Fruit fly (Drosophila melanogaster) whole organism, embryonic: ENCODE measurements around the gene Strip.

Source experiments
- CG10321 ChIP-seq: fragments of 200-800 bp; sonication (Bioruptor generic); IDR thresholded peaks from 2 replicates; pipeline ENCODE4 v1.3.6; 2022; ENCODE audit warnings: missing biosample characterization, missing genetic modification characterization
- CG10431 ChIP-seq: fragments of 200-800 bp; sonication (Bioruptor generic); optimal IDR thresholded peaks from 3 replicates; lab custom pipeline; 2018; ENCODE audit warnings: missing biosample characterization, mild to moderate bottlenecking, missing genetic modification characterization
- CG10959 ChIP-seq: fragments of 200-800 bp; sonication (Bioruptor generic); IDR thresholded peaks from 2 replicates; pipeline ENCODE4 v1.3.6; 2022; ENCODE audit warnings: missing biosample characterization, missing genetic modification characterization
- CG12391 ChIP-seq: fragments of 200-800 bp; sonication (Bioruptor generic); optimal IDR thresholded peaks from 3 replicates; lab custom pipeline; 2018; ENCODE audit warnings: missing biosample characterization, mild to moderate bottlenecking, missing genetic modification characterization, moderate library complexity
- CG13424 ChIP-seq: fragments of 200-800 bp; sonication (Bioruptor generic); optimal IDR thresholded peaks from 2 replicates; lab custom pipeline; 2019; ENCODE audit warnings: missing biosample characterization, mild to moderate bottlenecking, missing genetic modification characterization, moderate library complexity
- CG13624 ChIP-seq: fragments of 200-800 bp; sonication (Bioruptor generic); optimal IDR thresholded peaks from 2 replicates; lab custom pipeline; 2016; ENCODE audit warnings: missing biosample characterization, missing genetic modification characterization
- CG1647 ChIP-seq: fragments of 200-800 bp; sonication (Bioruptor generic); optimal IDR thresholded peaks from 3 replicates; lab custom pipeline; 2016; ENCODE audit warnings: missing biosample characterization, missing genetic modification characterization
- CG18619 ChIP-seq: fragments of 200-800 bp; sonication (Bioruptor generic); optimal IDR thresholded peaks from 3 replicates; lab custom pipeline; 2017; ENCODE audit warnings: missing biosample characterization, mild to moderate bottlenecking, missing genetic modification characterization
- CG18764 ChIP-seq: fragments of 200-800 bp; sonication (Bioruptor generic); optimal IDR thresholded peaks from 3 replicates; lab custom pipeline; 2016; ENCODE audit warnings: missing biosample characterization, missing genetic modification characterization
- CG2712 ChIP-seq: fragments of 200-800 bp; optimal IDR thresholded peaks from 3 replicates; lab custom pipeline; 2019; ENCODE audit warnings: missing biosample characterization, mild to moderate bottlenecking, missing genetic modification characterization, moderate library complexity
- CG2875 ChIP-seq: fragments of 200-800 bp; sonication (Bioruptor generic); optimal IDR thresholded peaks from 2 replicates; lab custom pipeline; 2017; ENCODE audit warnings: missing biosample characterization, mild to moderate bottlenecking, missing genetic modification characterization, missing genetic modification reagents
- CG3163 ChIP-seq: fragments of 200-800 bp; sonication (Bioruptor generic); optimal IDR thresholded peaks from 3 replicates; lab custom pipeline; 2016; ENCODE audit warnings: missing biosample characterization, missing genetic modification characterization
- CG32532 ChIP-seq: fragments of 200-800 bp; sonication (Bioruptor generic); IDR thresholded peaks from 2 replicates; pipeline ENCODE4 v1.3.6; 2022; ENCODE audit warnings: missing biosample characterization, missing genetic modification characterization
- CG34224 ChIP-seq: fragments of 200-800 bp; sonication (Bioruptor generic); IDR thresholded peaks from 3 replicates; pipeline ENCODE4 v1.3.6; 2022; ENCODE audit warnings: missing biosample characterization, missing genetic modification characterization; ENCODE audit not compliant: partially characterized antibody
- CG4424 ChIP-seq: fragments of 200-800 bp; sonication (Bioruptor generic); optimal IDR thresholded peaks from 3 replicates; lab custom pipeline; 2016; ENCODE audit warnings: missing biosample characterization, missing genetic modification characterization
- CG6654 ChIP-seq: fragments of 200-800 bp; sonication (Bioruptor generic); optimal IDR thresholded peaks from 2 replicates; lab custom pipeline; 2017; ENCODE audit warnings: missing biosample characterization, mild to moderate bottlenecking, missing genetic modification characterization
- CG6683 ChIP-seq: fragments of 200-800 bp; sonication (Bioruptor generic); optimal IDR thresholded peaks from 2 replicates; lab custom pipeline; 2017; ENCODE audit warnings: missing biosample characterization, mild to moderate bottlenecking, missing genetic modification characterization, missing genetic modification reagents
- CG7987 ChIP-seq: fragments of 200-800 bp; sonication (Bioruptor generic); optimal IDR thresholded peaks from 2 replicates; lab custom pipeline; 2018; ENCODE audit warnings: missing biosample characterization, mild to moderate bottlenecking, missing genetic modification characterization, moderate library complexity
- CG8478 ChIP-seq: fragments of >200 bp; optimal IDR thresholded peaks from 2 replicates; lab custom pipeline; 2018
- CG8924 ChIP-seq: fragments of 200-800 bp; optimal IDR thresholded peaks from 3 replicates; lab custom pipeline; 2019; ENCODE audit warnings: missing biosample characterization, mild to moderate bottlenecking, missing genetic modification characterization, moderate library complexity
- CTCF ChIP-seq: fragments of 200-800 bp; sonication (Bioruptor generic); optimal IDR thresholded peaks from 2 replicates; lab custom pipeline; 2017; ENCODE audit warnings: missing biosample characterization, mild to moderate bottlenecking, missing genetic modification characterization, moderate library complexity
- HLH54F ChIP-seq: fragments of 200-800 bp; sonication (Bioruptor generic); optimal IDR thresholded peaks from 3 replicates; lab custom pipeline; 2016; ENCODE audit warnings: missing biosample characterization, missing genetic modification characterization
- HLHmδ ChIP-seq: fragments of 200-800 bp; sonication (Bioruptor generic); optimal IDR thresholded peaks from 2 replicates; lab custom pipeline; 2018; ENCODE audit warnings: missing biosample characterization, mild to moderate bottlenecking, missing genetic modification characterization, moderate library complexity
- Hr78 ChIP-seq, 2 experiments: fragments of 200-800 bp in 1 of 2; fragments of >200 bp in 1 of 2; sonication (Bioruptor generic) in 1 of 2; optimal IDR thresholded peaks; 2 replicates each; lab custom pipeline; 2017 to 2019; ENCODE audit warnings: missing biosample characterization in 2 of 2, missing genetic modification characterization in 2 of 2, mild to moderate bottlenecking in 1 of 2, moderate library complexity in 1 of 2
- Oli ChIP-seq: fragments of 200-800 bp; sonication (Bioruptor generic); optimal IDR thresholded peaks from 2 replicates; lab custom pipeline; 2018; ENCODE audit warnings: missing biosample characterization, mild to moderate bottlenecking, missing genetic modification characterization, moderate library complexity
- Sin3A ChIP-seq: fragments of >200 bp; optimal IDR thresholded peaks from 2 replicates; lab custom pipeline; 2018
- Sox100B ChIP-seq: fragments of 200-800 bp; sonication (Bioruptor generic); optimal IDR thresholded peaks from 3 replicates; lab custom pipeline; 2018; ENCODE audit warnings: missing biosample characterization, mild to moderate bottlenecking, missing genetic modification characterization
- Sry-β ChIP-seq: fragments of 200-800 bp; sonication (Bioruptor generic); optimal IDR thresholded peaks from 2 replicates; lab custom pipeline; 2018; ENCODE audit warnings: missing biosample characterization, mild to moderate bottlenecking, missing genetic modification characterization, moderate library complexity
- TFAM ChIP-seq: fragments of 200-800 bp; sonication (Bioruptor generic); optimal IDR thresholded peaks from 2 replicates; lab custom pipeline; 2017; ENCODE audit warnings: missing biosample characterization, missing genetic modification characterization, inconsistent platforms
- abd-A ChIP-seq: fragments of 200-800 bp; sonication (Bioruptor generic); optimal IDR thresholded peaks from 3 replicates; lab custom pipeline; 2019; ENCODE audit warnings: missing biosample characterization, mild to moderate bottlenecking, missing genetic modification characterization, moderate library complexity
- da ChIP-seq: fragments of 200-800 bp; sonication (Bioruptor generic); optimal IDR thresholded peaks from 2 replicates; lab custom pipeline; 2016; ENCODE audit warnings: missing biosample characterization, missing genetic modification characterization
- dan ChIP-seq: fragments of 200-800 bp; sonication (Bioruptor generic); IDR thresholded peaks from 2 replicates; pipeline ENCODE4 v1.3.6; 2022; ENCODE audit warnings: missing biosample characterization, missing genetic modification characterization
- danr ChIP-seq: fragments of 200-800 bp; sonication (Bioruptor generic); IDR thresholded peaks from 2 replicates; pipeline ENCODE4 v1.3.6; 2022; ENCODE audit warnings: missing biosample characterization, missing genetic modification characterization
- dimm ChIP-seq: fragments of 200-800 bp; sonication (Bioruptor generic); IDR thresholded peaks from 2 replicates; pipeline ENCODE4 v1.3.6; 2022; ENCODE audit warnings: missing biosample characterization, missing genetic modification characterization
- dm ChIP-seq: fragments of 200-800 bp; sonication (Bioruptor generic); optimal IDR thresholded peaks from 3 replicates; lab custom pipeline; 2016; ENCODE audit warnings: missing biosample characterization, missing genetic modification characterization
- eve ChIP-seq, 2 experiments: fragments of >200 bp; optimal IDR thresholded peaks; 2 replicates each; lab custom pipeline; 2017; ENCODE audit warnings: missing biosample characterization in 2 of 2, missing genetic modification characterization in 2 of 2
- ewg ChIP-seq: fragments of 200-800 bp; sonication (Bioruptor generic); optimal IDR thresholded peaks from 3 replicates; lab custom pipeline; 2017; ENCODE audit warnings: mild to moderate bottlenecking, missing biosample characterization, missing genetic modification reagents, missing genetic modification characterization
- fd3F ChIP-seq: fragments of 200-800 bp; sonication (Bioruptor generic); optimal IDR thresholded peaks from 2 replicates; lab custom pipeline; 2018; ENCODE audit warnings: missing biosample characterization, mild to moderate bottlenecking, missing genetic modification characterization, moderate library complexity
- gcm2 ChIP-seq: fragments of 200-800 bp; sonication (Bioruptor generic); optimal IDR thresholded peaks from 2 replicates; lab custom pipeline; 2016; ENCODE audit warnings: missing biosample characterization, missing genetic modification characterization
- grau ChIP-seq: fragments of 200-800 bp; optimal IDR thresholded peaks from 3 replicates; lab custom pipeline; 2019; ENCODE audit warnings: missing biosample characterization, mild to moderate bottlenecking, missing genetic modification characterization, moderate library complexity
- knrl ChIP-seq: fragments of 200-800 bp; sonication (Bioruptor generic); IDR thresholded peaks from 3 replicates; pipeline ENCODE4 v1.3.6; 2022; ENCODE audit warnings: missing biosample characterization, missing genetic modification characterization; ENCODE audit not compliant: partially characterized antibody
- lbe ChIP-seq: fragments of 200-800 bp; sonication (Bioruptor generic); optimal IDR thresholded peaks from 2 replicates; lab custom pipeline; 2016; ENCODE audit warnings: missing biosample characterization, mild to moderate bottlenecking, missing genetic modification characterization
- lov ChIP-seq, 2 experiments: fragments of 200-800 bp in 1 of 2; fragments of >200 bp in 1 of 2; sonication (Bioruptor generic) in 1 of 2; IDR thresholded peaks in 1 of 2; optimal IDR thresholded peaks in 1 of 2; 2 replicates in 1 of 2; 3 replicates in 1 of 2; pipeline versions ENCODE4 v1.3.6 to Lab custom; 2017 to 2022; ENCODE audit warnings: missing biosample characterization in 1 of 2, missing genetic modification characterization in 1 of 2
- maf-S ChIP-seq: fragments of 200-800 bp; sonication (Bioruptor generic); optimal IDR thresholded peaks from 2 replicates; lab custom pipeline; 2016; ENCODE audit warnings: missing biosample characterization, missing genetic modification characterization
- mld ChIP-seq: fragments of 200-800 bp; sonication (Bioruptor generic); IDR thresholded peaks from 3 replicates; pipeline ENCODE4 v1.3.6; 2022; ENCODE audit warnings: missing biosample characterization, missing genetic modification characterization; ENCODE audit not compliant: partially characterized antibody
- oc ChIP-seq: fragments of 200-800 bp; sonication (Bioruptor generic); optimal IDR thresholded peaks from 2 replicates; lab custom pipeline; 2018; ENCODE audit warnings: missing biosample characterization, mild to moderate bottlenecking, missing genetic modification characterization, moderate library complexity
- pan ChIP-seq, 4 experiments: fragments of >200 bp in 3 of 4; fragments of 200-800 bp in 1 of 4; sonication (Bioruptor generic) in 1 of 4; optimal IDR thresholded peaks in 3 of 4; IDR thresholded peaks in 1 of 4; 2 replicates each; pipeline versions ENCODE4 v1.3.6 to Lab custom; 2017 to 2022; ENCODE audit warnings: missing biosample characterization in 2 of 4, missing genetic modification characterization in 2 of 4, mixed read lengths in 1 of 4
- pros ChIP-seq: fragments of 200-800 bp; sonication (Bioruptor generic); optimal IDR thresholded peaks from 3 replicates; lab custom pipeline; 2019; ENCODE audit warnings: missing biosample characterization, mild to moderate bottlenecking, missing genetic modification characterization, moderate library complexity
- shn ChIP-seq: fragments of 200-800 bp; sonication (Bioruptor generic); optimal IDR thresholded peaks from 3 replicates; lab custom pipeline; 2016; ENCODE audit warnings: missing biosample characterization, missing genetic modification characterization
- tna ChIP-seq: fragments of 200-800 bp; sonication (Bioruptor generic); IDR thresholded peaks from 2 replicates; pipeline ENCODE4 v1.3.6; 2022; ENCODE audit warnings: missing biosample characterization, missing genetic modification characterization; ENCODE audit not compliant: partially characterized antibody
- trem ChIP-seq: fragments of 200-800 bp; optimal IDR thresholded peaks from 3 replicates; lab custom pipeline; 2019; ENCODE audit warnings: missing biosample characterization, mild to moderate bottlenecking, missing genetic modification characterization, moderate library complexity

The Strip gene

dm6 chr3L:3305430-3305829 lies 23.2 kb downstream of the Strip start (continued):
- peak; percentile 42 for TF ChIP-seq fd3F
- TF ChIP-seq Sry-β (GFP tag; lab: Kevin White, UChicago), result peak; percentile 1
- TF ChIP-seq knrl, result no peak
- no peak for TF ChIP-seq CG6683 (GFP tag; lab: Kevin White, UChicago)
- TF ChIP-seq Hr78 (GFP tag; optimal IDR thresholded peaks at IDR 0.05; lab: Kevin White, UChicago), result no peak
- no peak for TF ChIP-seq CG4424 (GFP tag; lab: Kevin White, UChicago)
- peak; percentile 5 for TF ChIP-seq CG8924 (tag; lab: Kevin White, UChicago)
- peak; percentile 6 for TF ChIP-seq CG12391 (tag; lab: Kevin White, UChicago)
- no peak for TF ChIP-seq maf-S
- TF ChIP-seq Sox100B (GFP tag; lab: Kevin White, UChicago), result peak; percentile 9
- TF ChIP-seq shn, result peak; percentile 5
- no peak for TF ChIP-seq pros (GFP tag; lab: Kevin White, UChicago)
- TF ChIP-seq CG10431 (GFP tag; lab: Kevin White, UChicago), result no peak
- no peak for TF ChIP-seq CTCF
- TF ChIP-seq abd-A (tag; lab: Kevin White, UChicago), result no peak
- no peak for TF ChIP-seq dan
- no peak for TF ChIP-seq pan (optimal IDR thresholded peaks at IDR 0.05; lab: Kevin White, UChicago)
- no peak for TF ChIP-seq pan (GFP tag; optimal IDR thresholded peaks at IDR 0.05 in 1 of 2, IDR thresholded peaks at IDR 0.05 in 1 of 2)
- no peak for TF ChIP-seq gcm2
- TF ChIP-seq CG13624, result no peak
- no peak for TF ChIP-seq lov (optimal IDR thresholded peaks at IDR 0.05; lab: Kevin White, UChicago)
- 0 out of 3 replicates have a peak, but pooled peaks have one; percentile 12 for TF ChIP-seq lov (GFP tag; IDR thresholded peaks at IDR 0.05; lab: Robert Waterston, UW)
- TF ChIP-seq trem, result no peak
- TF ChIP-seq eve (GFP tag; optimal IDR thresholded peaks at IDR 0.05; lab: Kevin White, UChicago), result no peak
- no peak for TF ChIP-seq mld
- TF ChIP-seq ewg, result no peak
- TF ChIP-seq CG6654 (GFP tag; lab: Kevin White, UChicago), result no peak
- TF ChIP-seq CG10321 (GFP tag; lab: Robert Waterston, UW), result peak; percentile 18; the same call in 1 of the 2 replicates
- no peak for TF ChIP-seq Sin3A (lab: Kevin White, UChicago)
- peak; percentile 67 for TF ChIP-seq CG7987 (GFP tag; lab: Kevin White, UChicago)
- TF ChIP-seq tna, result no peak
- TF ChIP-seq CG18619 (GFP tag; lab: Kevin White, UChicago), result peak; percentile 28
- TF ChIP-seq CG10959 (GFP tag; lab: Robert Waterston, UW), result no peak; the same call in 1 of the 2 replicates
- no peak for TF ChIP-seq CG34224 (GFP tag; lab: Robert Waterston, UW)
- TF ChIP-seq TFAM, result no peak
- TF ChIP-seq dimm (GFP tag; lab: Robert Waterston, UW), result no peak
- peak; percentile 58 for TF ChIP-seq oc (tag; lab: Kevin White, UChicago)
- no peak for TF ChIP-seq CG32532 (GFP tag; lab: Robert Waterston, UW)
- TF ChIP-seq HLHmδ, result no peak
- no peak for TF ChIP-seq CG8478 (lab: Kevin White, UChicago)
- peak; percentile 26 for TF ChIP-seq Oli (tag; lab: Kevin White, UChicago)
- peak; percentile 9 for TF ChIP-seq HLH54F (GFP tag; lab: Kevin White, UChicago)
- no peak for TF ChIP-seq da (GFP tag; lab: Kevin White, UChicago)
- TF ChIP-seq danr (GFP tag; lab: Robert Waterston, UW), result no peak
- no peak for TF ChIP-seq dm (GFP tag; lab: Kevin White, UChicago)
- no peak for TF ChIP-seq CG1647 (GFP tag; lab: Kevin White, UChicago)
- no peak for TF ChIP-seq CG13424 (tag; lab: Kevin White, UChicago)
- TF ChIP-seq CG2875 (GFP tag; lab: Kevin White, UChicago), result peak; percentile 66
- TF ChIP-seq CG3163, result peak; percentile 13
- TF ChIP-seq CG2712 (tag; lab: Kevin White, UChicago), result no peak
- TF ChIP-seq CG18764 (GFP tag; lab: Kevin White, UChicago), result peak; percentile 55
- peak; percentile 25 for TF ChIP-seq grau
- TF ChIP-seq lbe (GFP tag; lab: Kevin White, UChicago), result no peak
